Worm (Caenorhabditis elegans) whole organism, early embryonic: ENCODE data around the gene Y116A8C.27.

ENCODE experiments used
- F13C5.2 ChIP-seq: sonication (generic microtip); optimal IDR thresholded peaks from 2 replicates; lab custom pipeline; 2017; ENCODE audit warnings: mild to moderate bottlenecking, missing genetic modification characterization, inconsistent platforms, missing compliant biosample characterization
- aly-1 ChIP-seq: sonication (generic microtip); optimal IDR thresholded peaks from 2 replicates; lab custom pipeline; 2016; ENCODE audit warnings: missing genetic modification characterization, missing compliant biosample characterization
- ama-1 ChIP-seq: fragments of 150-350 bp; optimal IDR thresholded peaks from 2 replicates; lab custom pipeline; 2014
- ceh-36 ChIP-seq: sonication (generic microtip); optimal IDR thresholded peaks from 2 replicates; lab custom pipeline; 2016; ENCODE audit warnings: missing genetic modification characterization, inconsistent platforms, missing compliant biosample characterization
- flt-1 ChIP-seq: fragments of 200-800 bp; sonication (Bioruptor generic); IDR thresholded peaks from 2 replicates; pipeline ENCODE4 v1.3.6; 2022; ENCODE audit warnings: missing genetic modification characterization, missing compliant biosample characterization
- sea-1 ChIP-seq: fragments of 200-800 bp; sonication (Bioruptor generic); conservative IDR thresholded peaks from 2 replicates; pipeline ENCODE4 v1.3.6; 2022; ENCODE audit warnings: missing genetic modification characterization, missing compliant biosample characterization
- tra-4 ChIP-seq: sonication (generic microtip); optimal IDR thresholded peaks from 2 replicates; lab custom pipeline; 2017; ENCODE audit warnings: missing genetic modification characterization, missing compliant biosample characterization

DNA sequence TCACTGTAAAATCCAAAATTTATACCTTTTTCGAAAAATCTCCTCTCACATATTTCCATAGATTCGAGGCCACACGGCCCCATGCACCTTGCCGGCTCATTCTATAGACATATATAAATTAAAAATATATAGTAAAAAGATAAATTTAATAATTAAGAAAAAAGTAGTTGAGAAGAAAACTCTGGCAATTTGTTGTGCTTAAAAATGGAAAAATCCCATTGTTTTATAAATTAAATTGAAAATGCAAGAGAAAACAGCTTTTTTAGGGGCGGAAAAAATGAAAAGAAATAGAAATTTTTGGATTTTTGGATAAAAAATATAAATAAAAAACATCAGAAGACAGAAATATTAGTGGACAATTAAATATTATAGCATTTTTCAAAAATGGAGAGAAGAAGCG lies 7.5 kb upstream of the Y116A8C.27 start, which contains the start of gene Y116A8C.30:
- TF ChIP-seq sea-1 (GFP tag; lab: Robert Waterston, UW) (no peak), aly-1 (tag; lab: Kevin White, UChicago) (no peak), F13C5.2 (tag; lab: Kevin White, UChicago) (no peak), ceh-36 (tag; lab: Kevin White, UChicago) (no peak), flt-1 (GFP tag; lab: Robert Waterston, UW) (no peak), ama-1 (lab: Kevin White, UChicago) (no peak), tra-4 (tag; lab: Kevin White, UChicago) (no peak)
